Fruit fly (Drosophila melanogaster) whole organism, embryonic: ENCODE data around the gene CG14300.

Source experiments
- Atf6 ChIP-seq: fragments of 200-800 bp; sonication (Bioruptor generic); IDR thresholded peaks from 2 replicates; pipeline ENCODE4 v1.3.6; 2022; ENCODE audit warnings: missing biosample characterization, missing genetic modification characterization
- Awh ChIP-seq: fragments of 200-800 bp; sonication (Bioruptor generic); IDR thresholded peaks from 2 replicates; pipeline ENCODE4, ENCODE4 v1.3.6; 2022; ENCODE audit warnings: missing biosample characterization, missing genetic modification characterization
- CG10274 ChIP-seq: fragments of 200-800 bp; sonication (Bioruptor generic); optimal IDR thresholded peaks from 3 replicates; lab custom pipeline; 2017; ENCODE audit warnings: missing biosample characterization, mild to moderate bottlenecking, missing genetic modification characterization
- CG11247 ChIP-seq: fragments of 200-800 bp; sonication (Bioruptor generic); IDR thresholded peaks from 2 replicates; pipeline ENCODE4 v1.3.6; 2022; ENCODE audit warnings: missing biosample characterization, missing genetic modification characterization
- CG12236 ChIP-seq: fragments of 200-800 bp; sonication (Bioruptor generic); optimal IDR thresholded peaks from 2 replicates; lab custom pipeline; 2016; ENCODE audit warnings: missing biosample characterization, missing genetic modification characterization
- CG12659 ChIP-seq: fragments of 200-800 bp; sonication (Bioruptor generic); optimal IDR thresholded peaks from 3 replicates; lab custom pipeline; 2017; ENCODE audit warnings: mild to moderate bottlenecking, missing biosample characterization, missing genetic modification reagents, missing genetic modification characterization
- CG12942 ChIP-seq: fragments of 200-800 bp; sonication (Bioruptor generic); optimal IDR thresholded peaks from 3 replicates; lab custom pipeline; 2016; ENCODE audit warnings: missing biosample characterization, missing genetic modification characterization
- CG13424 ChIP-seq: fragments of 200-800 bp; sonication (Bioruptor generic); optimal IDR thresholded peaks from 2 replicates; lab custom pipeline; 2019; ENCODE audit warnings: missing biosample characterization, mild to moderate bottlenecking, missing genetic modification characterization, moderate library complexity
- CG15269 ChIP-seq: fragments of 200-800 bp; sonication (Bioruptor generic); optimal IDR thresholded peaks from 2 replicates; lab custom pipeline; 2018; ENCODE audit warnings: missing biosample characterization, mild to moderate bottlenecking, missing genetic modification characterization, moderate library complexity
- CG18599 ChIP-seq: fragments of 200-800 bp; sonication (Bioruptor generic); optimal IDR thresholded peaks from 3 replicates; lab custom pipeline; 2017; ENCODE audit warnings: missing biosample characterization, missing genetic modification characterization, mild to moderate bottlenecking, moderate library complexity, missing genetic modification reagents
- CG2116 ChIP-seq: fragments of 200-800 bp; sonication (Bioruptor generic); optimal IDR thresholded peaks from 3 replicates; lab custom pipeline; 2018; ENCODE audit warnings: missing biosample characterization, mild to moderate bottlenecking, missing genetic modification characterization
- CG32767 ChIP-seq: fragments of 200-800 bp; sonication (Bioruptor generic); IDR thresholded peaks from 2 replicates; pipeline ENCODE4 v1.3.6; 2022; ENCODE audit warnings: missing biosample characterization, missing genetic modification characterization
- CG4707 ChIP-seq: fragments of 200-800 bp; sonication (Bioruptor generic); optimal IDR thresholded peaks from 2 replicates; lab custom pipeline; 2018; ENCODE audit warnings: missing biosample characterization, mild to moderate bottlenecking, missing genetic modification characterization, moderate library complexity
- CG4730 ChIP-seq: fragments of 200-800 bp; sonication (Bioruptor generic); IDR thresholded peaks from 2 replicates; pipeline ENCODE4 v1.3.6; 2022; ENCODE audit warnings: missing biosample characterization, missing genetic modification characterization
- CG4854 ChIP-seq: fragments of 200-800 bp; sonication (Bioruptor generic); optimal IDR thresholded peaks from 2 replicates; lab custom pipeline; 2016; ENCODE audit warnings: missing biosample characterization, missing genetic modification characterization, inconsistent platforms
- CG6765 ChIP-seq: fragments of 200-800 bp; sonication (Bioruptor generic); optimal IDR thresholded peaks from 3 replicates; lab custom pipeline; 2017; ENCODE audit warnings: missing biosample characterization, mild to moderate bottlenecking, missing genetic modification characterization
- CG6791 ChIP-seq: fragments of 200-800 bp; sonication (Bioruptor generic); IDR thresholded peaks from 3 replicates; pipeline ENCODE4 v1.3.6; 2022; ENCODE audit warnings: missing biosample characterization, missing genetic modification characterization; ENCODE audit not compliant: partially characterized antibody
- CG9215 ChIP-seq: fragments of 200-800 bp; sonication (Bioruptor generic); IDR thresholded peaks from 2 replicates; pipeline ENCODE4 v1.3.6; 2022; ENCODE audit warnings: missing biosample characterization, missing genetic modification characterization
- Camta ChIP-seq: fragments of 200-800 bp; sonication (Bioruptor generic); optimal IDR thresholded peaks from 2 replicates; lab custom pipeline; 2016; ENCODE audit warnings: missing biosample characterization, missing genetic modification characterization
- CrebB ChIP-seq: fragments of 200-800 bp; sonication (Bioruptor generic); optimal IDR thresholded peaks from 3 replicates; lab custom pipeline; 2018; ENCODE audit warnings: missing biosample characterization, mild to moderate bottlenecking, missing genetic modification characterization
- D19B ChIP-seq: fragments of 200-800 bp; sonication (Bioruptor generic); optimal IDR thresholded peaks from 2 replicates; lab custom pipeline; 2017; ENCODE audit warnings: missing biosample characterization, mild to moderate bottlenecking, missing genetic modification characterization
- Deaf1 ChIP-seq: fragments of 200-800 bp; optimal IDR thresholded peaks from 3 replicates; lab custom pipeline; 2019; ENCODE audit warnings: missing biosample characterization, mild to moderate bottlenecking, missing genetic modification characterization, moderate library complexity
- Dek ChIP-seq: fragments of 200-800 bp; sonication (Bioruptor generic); optimal IDR thresholded peaks from 3 replicates; lab custom pipeline; 2019; ENCODE audit warnings: missing biosample characterization, mild to moderate bottlenecking, missing genetic modification characterization, moderate library complexity
- E2f1 ChIP-seq: fragments of 200-800 bp; sonication (Bioruptor generic); IDR thresholded peaks from 2 replicates; pipeline ENCODE4 v1.3.6; 2022; ENCODE audit warnings: missing biosample characterization, missing genetic modification characterization
- Ets97D ChIP-seq: fragments of 200-800 bp; sonication (Bioruptor generic); optimal IDR thresholded peaks from 3 replicates; lab custom pipeline; 2016; ENCODE audit warnings: missing biosample characterization, missing genetic modification characterization
- HLHmδ ChIP-seq: fragments of 200-800 bp; sonication (Bioruptor generic); optimal IDR thresholded peaks from 2 replicates; lab custom pipeline; 2018; ENCODE audit warnings: missing biosample characterization, mild to moderate bottlenecking, missing genetic modification characterization, moderate library complexity
- Hr51 ChIP-seq, 2 experiments: fragments of 200-800 bp; sonication (Bioruptor generic); optimal IDR thresholded peaks; 2 replicates in 1 of 2; 3 replicates in 1 of 2; lab custom pipeline; 2016 to 2018; ENCODE audit warnings: missing biosample characterization in 2 of 2, missing genetic modification characterization in 2 of 2, mild to moderate bottlenecking in 1 of 2, moderate library complexity in 1 of 2
- Nf-YA ChIP-seq: fragments of 200-800 bp; sonication (Bioruptor generic); IDR thresholded peaks from 2 replicates; pipeline ENCODE4 v1.3.6; 2022; ENCODE audit warnings: missing biosample characterization, missing genetic modification characterization
- Optix ChIP-seq: fragments of 200-800 bp; sonication (Bioruptor generic); IDR thresholded peaks from 3 replicates; pipeline ENCODE4 v1.3.6; 2022; ENCODE audit warnings: missing biosample characterization, missing genetic modification characterization
- ab ChIP-seq: fragments of 200-800 bp; sonication (Bioruptor generic); optimal IDR thresholded peaks from 2 replicates; lab custom pipeline; 2016; ENCODE audit warnings: missing biosample characterization, missing genetic modification characterization
- al ChIP-seq: fragments of 200-800 bp; sonication (Bioruptor generic); IDR thresholded peaks from 2 replicates; pipeline ENCODE4 v1.3.6; 2022; ENCODE audit warnings: missing biosample characterization, missing genetic modification characterization
- chif ChIP-seq, 2 experiments: fragments of 200-800 bp; sonication (Bioruptor generic); optimal IDR thresholded peaks; 3 replicates each; lab custom pipeline; 2016; ENCODE audit warnings: missing biosample characterization in 2 of 2, missing genetic modification characterization in 2 of 2
- dimm ChIP-seq: fragments of 200-800 bp; sonication (Bioruptor generic); IDR thresholded peaks from 2 replicates; pipeline ENCODE4 v1.3.6; 2022; ENCODE audit warnings: missing biosample characterization, missing genetic modification characterization
- ems ChIP-seq: fragments of 200-800 bp; sonication (Bioruptor generic); optimal IDR thresholded peaks from 3 replicates; lab custom pipeline; 2016; ENCODE audit warnings: missing biosample characterization, missing genetic modification characterization
- en ChIP-seq: fragments of 200-800 bp; sonication (Bioruptor generic); optimal IDR thresholded peaks from 2 replicates; lab custom pipeline; 2016; ENCODE audit warnings: missing biosample characterization, missing genetic modification characterization
- fu2 ChIP-seq: fragments of 200-800 bp; sonication (Bioruptor generic); optimal IDR thresholded peaks from 2 replicates; lab custom pipeline; 2016; ENCODE audit warnings: missing biosample characterization, missing genetic modification characterization
- gce ChIP-seq: fragments of 200-800 bp; sonication (Bioruptor generic); IDR thresholded peaks from 3 replicates; pipeline ENCODE4 v1.3.6; 2022; ENCODE audit warnings: missing biosample characterization, missing genetic modification characterization
- gfzf ChIP-seq: fragments of 200-800 bp; sonication (Bioruptor generic); optimal IDR thresholded peaks from 2 replicates; lab custom pipeline; 2016; ENCODE audit warnings: missing biosample characterization, mild to moderate bottlenecking, missing genetic modification characterization, moderate library complexity
- jigr1 ChIP-seq: fragments of 200-800 bp; sonication (Bioruptor generic); IDR thresholded peaks from 3 replicates; pipeline ENCODE4 v1.3.6; 2022; ENCODE audit warnings: missing biosample characterization, missing genetic modification characterization
- kah ChIP-seq: fragments of 200-800 bp; sonication (Bioruptor generic); optimal IDR thresholded peaks from 2 replicates; lab custom pipeline; 2018; ENCODE audit warnings: missing biosample characterization, mild to moderate bottlenecking, missing genetic modification characterization
- lov ChIP-seq, 2 experiments: fragments of 200-800 bp in 1 of 2; fragments of >200 bp in 1 of 2; sonication (Bioruptor generic) in 1 of 2; IDR thresholded peaks in 1 of 2; optimal IDR thresholded peaks in 1 of 2; 2 replicates in 1 of 2; 3 replicates in 1 of 2; pipeline versions ENCODE4 v1.3.6 to Lab custom; 2017 to 2022; ENCODE audit warnings: missing biosample characterization in 1 of 2, missing genetic modification characterization in 1 of 2
- p53 ChIP-seq: fragments of 200-800 bp; sonication (Bioruptor generic); optimal IDR thresholded peaks from 2 replicates; lab custom pipeline; 2016; ENCODE audit warnings: missing biosample characterization, missing genetic modification characterization
- repo ChIP-seq: fragments of 200-800 bp; sonication (Bioruptor generic); optimal IDR thresholded peaks from 2 replicates; lab custom pipeline; 2016; ENCODE audit warnings: missing biosample characterization, missing genetic modification characterization
- run ChIP-seq: fragments of 200-800 bp; sonication (Bioruptor generic); optimal IDR thresholded peaks from 3 replicates; lab custom pipeline; 2018; ENCODE audit warnings: missing biosample characterization, mild to moderate bottlenecking, missing genetic modification characterization
- trh ChIP-seq: fragments of 200-800 bp; sonication (Bioruptor generic); optimal IDR thresholded peaks from 2 replicates; lab custom pipeline; 2016; ENCODE audit warnings: missing biosample characterization, missing genetic modification characterization
- zen ChIP-seq: fragments of 200-800 bp; sonication (Bioruptor generic); optimal IDR thresholded peaks from 3 replicates; lab custom pipeline; 2018; ENCODE audit warnings: missing biosample characterization, mild to moderate bottlenecking, missing genetic modification characterization, moderate library complexity
- zfh1 ChIP-seq: fragments of 200-800 bp; sonication (Bioruptor generic); IDR thresholded peaks from 3 replicates; pipeline ENCODE4 v1.3.6; 2022; ENCODE audit warnings: missing biosample characterization, missing genetic modification characterization
- zfh2 ChIP-seq: fragments of 200-800 bp; sonication (Bioruptor generic); optimal IDR thresholded peaks from 2 replicates; lab custom pipeline; 2016; ENCODE audit warnings: missing biosample characterization, missing genetic modification characterization

Gene CG14300

dm6 chr3R:18739978-18740954, 46.8 kb upstream of the CG14300 start (continued):
- TF ChIP-seq Dek (tag; lab: Kevin White, UChicago), result no peak
- no peak for TF ChIP-seq CG12942
- TF ChIP-seq HLHmδ, result peak; percentile 58
- no peak for TF ChIP-seq CG10274 (GFP tag; lab: Kevin White, UChicago)
- TF ChIP-seq ems (GFP tag; lab: Kevin White, UChicago), result no peak
- TF ChIP-seq CG12236, result no peak
- 0 out of 2 replicates have a peak, but pooled peaks have one; percentile 15 for TF ChIP-seq CG11247 (GFP tag; lab: Robert Waterston, UW)
- no peak for TF ChIP-seq zfh2 (GFP tag; lab: Kevin White, UChicago)
- peak; percentile 33 for TF ChIP-seq CG15269 (tag; lab: Kevin White, UChicago)
- no peak for TF ChIP-seq ab
- TF ChIP-seq Hr51 (GFP tag; optimal IDR thresholded peaks at IDR 0.05; lab: Kevin White, UChicago), result peak in 1 of 2 experiments; percentile 8
- TF ChIP-seq Awh, result no peak
- TF ChIP-seq jigr1, result no peak
- no peak for TF ChIP-seq E2f1
- TF ChIP-seq Camta (GFP tag; lab: Kevin White, UChicago), result no peak
- no peak for TF ChIP-seq chif (GFP tag; optimal IDR thresholded peaks at IDR 0.05; lab: Kevin White, UChicago)
- TF ChIP-seq CG4854 (GFP tag; lab: Kevin White, UChicago), result no peak
- TF ChIP-seq en (GFP tag; lab: Kevin White, UChicago), result no peak
- no peak for TF ChIP-seq zen (tag; lab: Kevin White, UChicago)
- 0 out of 3 replicates have a peak, but pooled peaks have one; percentile 44 for TF ChIP-seq zfh1 (GFP tag; lab: Robert Waterston, UW)
- no peak for TF ChIP-seq CG12659
- TF ChIP-seq D19B (GFP tag; lab: Kevin White, UChicago), result no peak
- TF ChIP-seq CG2116 (GFP tag; lab: Kevin White, UChicago), result no peak
- no peak for TF ChIP-seq Nf-YA (GFP tag; lab: Robert Waterston, UW)
- TF ChIP-seq Deaf1 (tag; lab: Kevin White, UChicago), result peak; percentile 97
- no peak for TF ChIP-seq CG4730 (GFP tag; lab: Robert Waterston, UW)
- no peak for TF ChIP-seq Ets97D (GFP tag; lab: Kevin White, UChicago)
- no peak for TF ChIP-seq CrebB (tag; lab: Kevin White, UChicago)
- TF ChIP-seq run, result no peak
- TF ChIP-seq lov (optimal IDR thresholded peaks at IDR 0.05; lab: Kevin White, UChicago), result no peak
- no peak for TF ChIP-seq lov (GFP tag; IDR thresholded peaks at IDR 0.05; lab: Robert Waterston, UW)
- TF ChIP-seq dimm, result no peak
- no peak for TF ChIP-seq repo (GFP tag; lab: Kevin White, UChicago)
- no peak for TF ChIP-seq p53 (GFP tag; lab: Kevin White, UChicago)
- 0 out of 2 replicates have a peak, but pooled peaks have one; percentile 18 for TF ChIP-seq CG32767
- TF ChIP-seq gfzf (GFP tag; lab: Kevin White, UChicago), result no peak
- no peak for TF ChIP-seq fu2 (GFP tag; lab: Kevin White, UChicago)
- no peak for TF ChIP-seq gce
- TF ChIP-seq trh, result no peak
- TF ChIP-seq Atf6, result no peak
- TF ChIP-seq CG4707 (GFP tag; lab: Kevin White, UChicago), result no peak
- 0 out of 3 replicates have a peak, but pooled peaks have one; percentile 24 for TF ChIP-seq CG6791 (GFP tag; lab: Robert Waterston, UW)
- TF ChIP-seq CG18599, result peak; percentile 9
- TF ChIP-seq CG6765 (GFP tag; lab: Kevin White, UChicago), result no peak
- TF ChIP-seq al (GFP tag; lab: Robert Waterston, UW), result no peak
- TF ChIP-seq kah (GFP tag; lab: Kevin White, UChicago), result peak; percentile 87
- no peak for TF ChIP-seq CG13424
- no peak for TF ChIP-seq Optix (GFP tag; lab: Robert Waterston, UW)
- TF ChIP-seq CG9215 (GFP tag; lab: Robert Waterston, UW), result no peak
